Worm (Caenorhabditis elegans): Measurements from ENCODE around the gene cdd-2.

The cdd-2 gene

DNA sequence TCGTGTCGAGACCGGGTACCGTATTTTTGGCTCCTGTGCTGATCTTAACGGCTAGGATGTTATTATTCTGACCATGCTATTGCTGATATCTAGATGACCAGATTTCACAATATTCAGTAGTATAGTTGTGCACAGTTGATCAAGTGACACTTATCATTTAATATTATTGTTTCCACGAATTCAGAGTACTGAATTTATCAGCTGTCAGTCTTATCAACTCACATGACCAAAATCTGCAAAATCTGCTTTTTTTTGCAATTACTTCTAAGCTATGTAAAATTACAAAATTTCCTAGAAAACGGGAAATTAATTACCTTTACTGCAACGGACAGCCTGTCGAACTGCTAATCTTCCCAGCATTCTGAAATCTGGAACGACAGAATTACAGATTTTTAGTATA lies 2.8 kb upstream of the cdd-2 start, which contains the start of gene pam-1:
Gene pam-1, minus strand, starts transcription at position 368 of the 400 bp plus-strand sequence.
- TF ChIP-seq ref-1 (GFP tag; conservative IDR thresholded peaks at IDR 0.05) (no peak), cog-1 (tag; optimal IDR thresholded peaks at IDR 0.05) (no peak), klf-2 (GFP tag; conservative IDR thresholded peaks at IDR 0.05) (no peak), T22C8.4 (GFP tag; IDR thresholded peaks at IDR 0.05) (no peak), tab-1 (GFP tag; IDR thresholded peaks at IDR 0.05) (no peak), ztf-23 (GFP tag; IDR thresholded peaks at IDR 0.05) (no peak), ztf-29 (GFP tag; IDR thresholded peaks at IDR 0.05) (no peak)

ce11 chrIV:7549844-7550243 lies 2.2 kb upstream of the cdd-2 start:
- TF ChIP-seq ztf-29 (GFP tag; IDR thresholded peaks at IDR 0.05) (no peak), flt-1 (GFP tag; IDR thresholded peaks at IDR 0.05) (no peak), klf-2 (GFP tag; conservative IDR thresholded peaks at IDR 0.05) (no peak), ztf-23 (GFP tag; IDR thresholded peaks at IDR 0.05) (no peak), T22C8.4 (GFP tag; IDR thresholded peaks at IDR 0.05) (no peak), cog-1 (tag; optimal IDR thresholded peaks at IDR 0.05) (no peak), med-1 (GFP tag; optimal IDR thresholded peaks at IDR 0.05; ENCODE audit: insufficient read depth) (no peak), tab-1 (GFP tag; IDR thresholded peaks at IDR 0.05) (no peak), ref-1 (GFP tag; conservative IDR thresholded peaks at IDR 0.05) (no peak)

ce11 chrIV:7543662-7544061 lies 4.0 kb downstream of the cdd-2 start:
- TF ChIP-seq tab-1 (GFP tag; IDR thresholded peaks at IDR 0.05) (no peak), klf-2 (GFP tag; conservative IDR thresholded peaks at IDR 0.05) (no peak), flt-1 (GFP tag; IDR thresholded peaks at IDR 0.05) (no peak), med-1 (GFP tag; optimal IDR thresholded peaks at IDR 0.05; ENCODE audit: insufficient read depth) (no peak), T22C8.4 (GFP tag; IDR thresholded peaks at IDR 0.05) (no peak), cog-1 (tag; optimal IDR thresholded peaks at IDR 0.05) (no peak)

ce11 chrIV:7542485-7543001 lies 5.2 kb downstream of the cdd-2 start, which contains the start of gene R05G6.10:
Gene R05G6.10 (minus strand): TSS chrIV:7542535.
- no peak for TF ChIP-seq ref-1 (GFP tag; conservative IDR thresholded peaks at IDR 0.05)
- no peak for TF ChIP-seq med-1 (GFP tag; optimal IDR thresholded peaks at IDR 0.05; ENCODE audit: insufficient read depth)
- TF ChIP-seq T22C8.4 (GFP tag; IDR thresholded peaks at IDR 0.05): no peak
- no peak for TF ChIP-seq cog-1 (tag; optimal IDR thresholded peaks at IDR 0.05)
- TF ChIP-seq ztf-23 (GFP tag; IDR thresholded peaks at IDR 0.05): no peak
- no peak for TF ChIP-seq flt-1 (GFP tag; IDR thresholded peaks at IDR 0.05)
- no peak for TF ChIP-seq klf-2 (GFP tag; conservative IDR thresholded peaks at IDR 0.05)
- no peak for TF ChIP-seq ztf-29 (GFP tag; IDR thresholded peaks at IDR 0.05)
- TF ChIP-seq tab-1 (GFP tag; IDR thresholded peaks at IDR 0.05): no peak

ce11 chrIV:7532360-7532759 lies 15.3 kb downstream of the cdd-2 start, which contains the start of gene R05G6.1:
Gene R05G6.1 (plus strand): TSS chrIV:7532660.
- TF ChIP-seq flt-1 (GFP tag; IDR thresholded peaks at IDR 0.05) (no peak), ref-1 (GFP tag; conservative IDR thresholded peaks at IDR 0.05) (no peak), T22C8.4 (GFP tag; IDR thresholded peaks at IDR 0.05) (no peak), tab-1 (GFP tag; IDR thresholded peaks at IDR 0.05) (no peak), ztf-29 (GFP tag; IDR thresholded peaks at IDR 0.05) (no peak), klf-2 (GFP tag; conservative IDR thresholded peaks at IDR 0.05) (no peak), cog-1 (tag; optimal IDR thresholded peaks at IDR 0.05) (no peak), med-1 (GFP tag; optimal IDR thresholded peaks at IDR 0.05; ENCODE audit: insufficient read depth) (no peak), ztf-23 (GFP tag; IDR thresholded peaks at IDR 0.05) (no peak)

DNA sequence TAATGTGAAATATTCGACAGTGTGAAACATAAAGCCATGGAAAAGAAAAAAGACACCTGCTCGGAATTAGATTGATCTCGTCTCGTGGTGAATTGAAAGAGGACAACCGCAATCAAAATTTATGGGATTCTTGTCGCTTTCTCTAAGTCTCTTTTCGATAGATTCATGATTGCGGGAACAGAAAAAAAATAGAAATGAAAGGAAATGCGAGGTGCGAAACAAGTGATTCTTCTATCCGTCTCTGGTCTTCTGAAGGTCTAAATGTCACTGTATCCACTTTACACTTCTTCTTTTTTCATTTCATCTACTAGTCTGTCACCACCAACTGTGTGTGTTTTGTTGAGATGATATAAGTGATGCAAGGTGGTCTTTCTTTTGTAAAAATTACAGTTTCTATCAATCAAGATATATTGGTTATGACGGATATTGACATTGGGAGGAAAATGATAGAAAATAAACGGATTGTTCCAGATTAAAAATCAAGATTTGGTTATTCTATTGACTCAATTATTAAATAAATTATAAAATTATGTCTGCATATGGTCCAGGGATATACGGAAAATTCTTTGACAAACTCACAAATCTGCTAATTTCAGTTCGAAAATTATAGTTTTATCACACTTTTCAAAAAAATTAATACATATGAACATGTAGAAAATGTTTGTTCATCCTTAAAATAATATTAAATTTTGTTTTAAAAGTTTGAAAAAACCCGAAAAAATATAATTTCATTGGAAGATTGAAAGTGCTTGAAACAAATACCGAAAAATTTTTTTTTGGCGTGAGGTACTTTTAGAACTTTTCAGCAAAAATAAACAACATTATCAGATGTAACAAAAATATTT lies 17.2 kb downstream of the cdd-2 start:
- TF ChIP-seq flt-1 (GFP tag; IDR thresholded peaks at IDR 0.05) (no peak), med-1 (GFP tag; optimal IDR thresholded peaks at IDR 0.05; ENCODE audit: insufficient read depth) (no peak), klf-2 (GFP tag; conservative IDR thresholded peaks at IDR 0.05) (no peak), ztf-29 (GFP tag; IDR thresholded peaks at IDR 0.05) (no peak), tab-1 (GFP tag; IDR thresholded peaks at IDR 0.05) (no peak), ref-1 (GFP tag; conservative IDR thresholded peaks at IDR 0.05) (no peak), cog-1 (tag; optimal IDR thresholded peaks at IDR 0.05) (no peak), T22C8.4 (GFP tag; IDR thresholded peaks at IDR 0.05) (no peak), ztf-23 (GFP tag; IDR thresholded peaks at IDR 0.05) (no peak)

DNA sequence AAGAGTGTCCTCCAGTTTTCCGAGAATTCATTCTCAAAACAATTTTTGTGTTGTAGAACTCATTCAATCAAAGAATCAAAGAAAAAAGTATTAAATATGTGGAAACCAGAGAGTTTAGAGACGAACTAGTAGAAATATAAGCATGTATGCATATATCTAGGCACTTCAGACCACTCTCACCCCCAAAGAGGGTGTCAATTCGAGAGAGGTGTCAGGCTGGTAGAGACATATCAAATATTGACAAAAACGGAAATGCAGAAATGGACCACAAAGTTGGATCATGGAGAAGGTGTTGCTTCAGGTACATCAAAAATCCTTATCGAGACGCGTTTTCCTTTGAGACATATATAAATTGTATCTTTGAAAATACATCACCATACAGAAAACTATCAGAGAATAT lies 23.9 kb downstream of the cdd-2 start:
- TF ChIP-seq ztf-29 (GFP tag; IDR thresholded peaks at IDR 0.05): no peak
- TF ChIP-seq tab-1 (GFP tag; IDR thresholded peaks at IDR 0.05): no peak
- TF ChIP-seq ztf-23 (GFP tag; IDR thresholded peaks at IDR 0.05): no peak
- TF ChIP-seq cog-1 (tag; optimal IDR thresholded peaks at IDR 0.05): no peak
- no peak for TF ChIP-seq klf-2 (GFP tag; conservative IDR thresholded peaks at IDR 0.05)
- TF ChIP-seq ref-1 (GFP tag; conservative IDR thresholded peaks at IDR 0.05): no peak
- TF ChIP-seq T22C8.4 (GFP tag; IDR thresholded peaks at IDR 0.05): no peak
- no peak for TF ChIP-seq med-1 (GFP tag; optimal IDR thresholded peaks at IDR 0.05; ENCODE audit: insufficient read depth)
- TF ChIP-seq flt-1 (GFP tag; IDR thresholded peaks at IDR 0.05): no peak

ce11 chrIV:7521591-7521990 lies 26.1 kb downstream of the cdd-2 start:
- TF ChIP-seq ztf-23 (GFP tag; IDR thresholded peaks at IDR 0.05) (no peak), ref-1 (GFP tag; conservative IDR thresholded peaks at IDR 0.05) (no peak), cog-1 (tag; optimal IDR thresholded peaks at IDR 0.05) (no peak), klf-2 (GFP tag; conservative IDR thresholded peaks at IDR 0.05) (no peak), flt-1 (GFP tag; IDR thresholded peaks at IDR 0.05) (no peak), tab-1 (GFP tag; IDR thresholded peaks at IDR 0.05) (no peak), med-1 (GFP tag; optimal IDR thresholded peaks at IDR 0.05; ENCODE audit: insufficient read depth) (no peak), ztf-29 (GFP tag; IDR thresholded peaks at IDR 0.05) (no peak), T22C8.4 (GFP tag; IDR thresholded peaks at IDR 0.05) (no peak)

ce11 chrIV:7520841-7521240 lies 26.9 kb downstream of the cdd-2 start:
- TF ChIP-seq med-1 (GFP tag; optimal IDR thresholded peaks at IDR 0.05; ENCODE audit: insufficient read depth): no peak
- no peak for TF ChIP-seq cog-1 (tag; optimal IDR thresholded peaks at IDR 0.05)
- TF ChIP-seq ztf-23 (GFP tag; IDR thresholded peaks at IDR 0.05): no peak
- no peak for TF ChIP-seq klf-2 (GFP tag; conservative IDR thresholded peaks at IDR 0.05)
- no peak for TF ChIP-seq flt-1 (GFP tag; IDR thresholded peaks at IDR 0.05)
- no peak for TF ChIP-seq tab-1 (GFP tag; IDR thresholded peaks at IDR 0.05)
- TF ChIP-seq ztf-29 (GFP tag; IDR thresholded peaks at IDR 0.05): no peak
- TF ChIP-seq ref-1 (GFP tag; conservative IDR thresholded peaks at IDR 0.05): no peak
- no peak for TF ChIP-seq T22C8.4 (GFP tag; IDR thresholded peaks at IDR 0.05)

Data from whole organism, midembryonic.